Fruit fly (Drosophila melanogaster) whole organism: ENCODE data around the gene Hsp67Ba.

Experiments used
- CG8478 ChIP-seq: fragments of >200 bp; optimal IDR thresholded peaks from 2 replicates; lab custom pipeline; 2018; ENCODE audit warnings: inconsistent platforms
- Dll ChIP-seq: fragments of >200 bp; optimal IDR thresholded peaks from 2 replicates; lab custom pipeline; 2017
- EcR ChIP-seq, 2 experiments: fragments of >200 bp; optimal IDR thresholded peaks; 2 replicates each; lab custom pipeline; 2017; ENCODE audit warnings: missing biosample characterization in 2 of 2, missing genetic modification characterization in 2 of 2, missing genetic modification reagents in 2 of 2
- pan ChIP-seq: fragments of >200 bp; optimal IDR thresholded peaks from 2 replicates; lab custom pipeline; 2017
- psq ChIP-seq: fragments of >200 bp; optimal IDR thresholded peaks from 2 replicates; lab custom pipeline; 2017
- usp ChIP-seq: fragments of >200 bp; optimal IDR thresholded peaks from 2 replicates; lab custom pipeline; 2017; ENCODE audit warnings: missing biosample characterization, missing genetic modification characterization, mixed read lengths

Hsp67Ba gene

dm6 chr3L:9398028-9398427 is 18.7 kb upstream of the Hsp67Ba start:
- TF ChIP-seq EcR (GFP tag; optimal IDR thresholded peaks at IDR 0.05; lab: Kevin White, UChicago) (no peak), usp (GFP tag; lab: Kevin White, UChicago) (no peak), pan (lab: Kevin White, UChicago) (no peak), Dll (lab: Kevin White, UChicago) (no peak), CG8478 (lab: Kevin White, UChicago) (no peak), psq (lab: Kevin White, UChicago) (no peak)

DNA sequence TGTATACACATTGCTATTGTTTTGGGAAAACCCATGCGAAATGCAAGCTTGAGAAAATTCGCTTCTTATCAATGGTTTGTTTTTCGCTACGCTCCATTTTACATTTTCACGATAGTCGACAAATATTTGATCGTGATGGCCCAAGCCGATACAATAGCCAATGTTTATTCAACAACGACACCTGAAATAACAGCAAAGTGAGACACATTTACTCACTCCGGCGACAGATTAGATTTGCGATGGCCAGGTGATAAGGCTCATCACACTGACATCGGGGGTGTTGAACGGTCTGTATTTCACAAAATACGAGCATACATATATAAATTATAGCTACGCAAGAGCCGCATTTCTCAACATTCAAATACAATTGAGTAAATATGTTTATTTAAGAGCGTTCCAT is 17.8 kb upstream of the Hsp67Ba start:
- TF ChIP-seq psq (lab: Kevin White, UChicago), result no peak
- no peak for TF ChIP-seq pan (lab: Kevin White, UChicago)

dm6 chr3L:9396704-9397103 is 17.4 kb upstream of the Hsp67Ba start:
- no peak for TF ChIP-seq Dll (lab: Kevin White, UChicago)
- no peak for TF ChIP-seq pan (lab: Kevin White, UChicago)
- TF ChIP-seq EcR (GFP tag; optimal IDR thresholded peaks at IDR 0.05; lab: Kevin White, UChicago), result no peak
- no peak for TF ChIP-seq usp (GFP tag; lab: Kevin White, UChicago)
- TF ChIP-seq psq (lab: Kevin White, UChicago), result no peak
- no peak for TF ChIP-seq CG8478 (lab: Kevin White, UChicago)

DNA sequence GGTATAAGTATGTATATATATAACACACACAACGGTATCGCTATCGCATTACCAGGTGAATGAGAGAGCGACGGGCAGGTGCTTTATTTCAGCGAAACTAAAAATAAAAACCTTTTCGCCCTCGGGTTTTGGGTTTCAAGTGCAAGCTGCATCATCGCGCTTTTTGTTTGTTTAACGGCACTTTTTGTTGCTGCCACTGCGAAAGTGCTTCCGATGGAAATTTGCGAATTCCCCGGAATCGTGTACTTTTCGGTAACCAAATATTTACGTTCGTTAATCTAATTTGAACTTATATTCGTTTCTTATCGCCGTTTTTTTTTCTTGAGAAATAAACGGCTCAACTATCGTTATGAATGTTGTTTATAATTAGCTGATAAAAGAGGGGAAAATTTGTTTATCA is 16.7 kb upstream of the Hsp67Ba start:
- TF ChIP-seq CG8478 (lab: Kevin White, UChicago), result no peak
- TF ChIP-seq pan (lab: Kevin White, UChicago), result no peak
- TF ChIP-seq usp (GFP tag; lab: Kevin White, UChicago), result no peak
- no peak for TF ChIP-seq psq (lab: Kevin White, UChicago)
- no peak for TF ChIP-seq EcR (GFP tag; optimal IDR thresholded peaks at IDR 0.05; lab: Kevin White, UChicago)
- no peak for TF ChIP-seq Dll (lab: Kevin White, UChicago)

DNA sequence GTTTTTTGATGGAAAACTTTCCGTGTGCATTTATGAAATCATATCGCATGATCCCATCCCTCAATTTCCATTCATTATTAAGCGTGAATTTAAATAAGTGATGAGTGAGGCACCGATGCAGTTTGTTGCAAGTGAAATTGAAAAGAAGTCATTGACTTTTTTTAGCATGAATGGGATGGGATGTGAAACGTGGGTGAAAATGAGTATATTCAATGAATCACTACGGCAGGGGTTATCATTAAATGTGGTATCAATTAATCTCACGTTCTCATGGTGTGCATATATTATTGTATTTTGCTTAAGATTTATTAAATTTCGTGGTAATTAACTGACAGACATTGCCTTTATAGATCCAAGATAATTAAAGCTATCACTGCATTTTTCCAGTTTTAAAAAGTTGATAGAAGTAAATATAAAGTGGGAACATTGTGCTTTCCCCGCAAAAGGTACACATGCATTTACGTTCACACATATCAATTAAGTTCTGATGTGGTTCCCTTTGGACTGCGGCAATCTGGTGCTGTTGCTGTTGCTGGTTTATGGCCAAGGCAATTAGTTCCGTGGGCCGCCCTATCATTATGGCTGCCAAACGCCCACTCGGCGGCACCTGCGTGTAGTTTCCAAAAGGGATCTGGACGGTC is 12.1 kb upstream of the Hsp67Ba start:
- TF ChIP-seq psq (lab: Kevin White, UChicago) (no peak), CG8478 (lab: Kevin White, UChicago) (no peak), EcR (GFP tag; optimal IDR thresholded peaks at IDR 0.05; lab: Kevin White, UChicago) (no peak), pan (lab: Kevin White, UChicago) (no peak), usp (GFP tag; lab: Kevin White, UChicago) (no peak), Dll (lab: Kevin White, UChicago) (no peak)

- peak in 1 of 2 experiments; percentile 17 for TF ChIP-seq EcR (GFP tag; optimal IDR thresholded peaks at IDR 0.05; lab: Kevin White, UChicago)
- TF ChIP-seq psq (lab: Kevin White, UChicago), result no peak
- no peak for TF ChIP-seq Dll (lab: Kevin White, UChicago)
Measured at dm6 chr3L:9384445-9385079, 5.2 kb upstream of the Hsp67Ba start.

DNA sequence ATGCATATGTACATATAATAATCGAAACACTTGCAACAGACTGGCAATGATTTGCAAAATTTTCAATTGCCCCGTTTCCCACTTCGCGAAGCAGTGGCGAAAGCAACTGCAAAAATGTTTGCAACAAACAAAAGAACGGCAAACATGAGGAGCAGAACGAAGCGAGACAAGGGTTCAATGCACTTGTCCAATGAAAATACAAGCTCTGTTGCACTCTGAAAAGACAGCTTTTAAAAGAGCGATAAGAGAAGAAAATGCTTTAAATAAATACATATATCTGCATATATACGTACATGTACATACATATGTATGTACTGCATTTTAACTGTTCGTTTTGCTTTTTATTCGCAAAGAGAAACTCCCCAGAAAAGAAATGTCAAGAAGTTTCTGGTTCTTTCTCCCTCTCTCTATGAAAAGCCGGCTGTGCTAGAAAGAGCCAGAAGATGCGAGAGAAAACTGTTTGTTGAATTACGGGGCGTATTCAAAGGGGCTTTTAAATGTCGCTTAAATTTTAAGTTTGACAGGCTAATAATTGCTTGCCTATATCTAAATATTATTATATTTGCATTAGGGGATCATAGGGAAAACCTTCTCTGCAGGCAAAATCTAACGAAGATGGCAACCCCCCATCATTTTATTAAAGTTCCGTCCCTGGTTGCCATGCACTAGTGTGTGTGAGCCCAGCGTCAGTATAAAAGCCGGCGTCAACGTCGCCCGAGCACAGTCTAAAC is 4.2 kb upstream of the Hsp67Ba start, which contains the start of gene Hsp27:
Gene Hsp27, plus strand, starts transcription at position 719 of the 731 bp plus-strand sequence.
- peak in 1 of 2 experiments; percentile 76 for TF ChIP-seq EcR (GFP tag; optimal IDR thresholded peaks at IDR 0.05; lab: Kevin White, UChicago)
- TF ChIP-seq CG8478 (lab: Kevin White, UChicago), result peak; percentile 42
- TF ChIP-seq pan (lab: Kevin White, UChicago), result no peak
- no peak for TF ChIP-seq usp (GFP tag; lab: Kevin White, UChicago)

dm6 chr3L:9381602-9382001 is 2.3 kb upstream of the Hsp67Ba start, which contains the start of gene Hsp23:
TSS of gene Hsp23 (plus strand) at chr3L:9381882.
- peak; percentile 18 for TF ChIP-seq Dll (lab: Kevin White, UChicago)
- peak in 1 of 2 experiments; percentile 48 for TF ChIP-seq EcR (GFP tag; optimal IDR thresholded peaks at IDR 0.05; lab: Kevin White, UChicago)
- TF ChIP-seq pan (lab: Kevin White, UChicago), result no peak
- TF ChIP-seq CG8478 (lab: Kevin White, UChicago), result no peak
- no peak for TF ChIP-seq usp (GFP tag; lab: Kevin White, UChicago)

DNA sequence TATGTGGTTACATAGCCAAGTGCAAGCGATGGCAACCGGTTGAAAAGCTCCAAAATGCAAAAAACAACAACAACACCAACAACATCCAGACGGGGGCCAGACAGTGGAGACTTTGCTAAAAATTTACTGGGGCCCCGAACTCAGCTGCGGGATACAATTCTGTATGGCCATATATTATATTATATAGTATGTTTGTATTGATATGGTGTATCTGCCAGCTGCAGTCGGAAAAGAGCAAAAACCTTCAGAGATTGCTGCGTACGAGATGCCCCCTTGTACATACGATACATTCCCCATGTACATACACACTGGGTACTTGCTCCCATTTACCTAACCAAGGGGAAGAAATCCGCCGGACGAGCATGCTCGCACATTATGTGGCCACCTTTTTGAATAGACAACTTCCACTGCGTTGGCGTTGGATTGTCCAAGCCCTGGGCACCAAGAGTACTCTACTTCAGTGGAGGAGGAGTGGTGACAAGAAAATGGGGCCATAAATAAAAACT is 1.1 kb upstream of the Hsp67Ba start:
- TF ChIP-seq pan (lab: Kevin White, UChicago) (no peak), CG8478 (lab: Kevin White, UChicago) (no peak), EcR (GFP tag; optimal IDR thresholded peaks at IDR 0.05; lab: Kevin White, UChicago) (no peak), Dll (lab: Kevin White, UChicago) (no peak), psq (lab: Kevin White, UChicago) (no peak), usp (GFP tag; lab: Kevin White, UChicago) (no peak)

- TF ChIP-seq EcR (GFP tag; optimal IDR thresholded peaks at IDR 0.05; lab: Kevin White, UChicago) (peak; percentile 74 to 96), pan (lab: Kevin White, UChicago) (no peak)
Measured at dm6 chr3L:9377198-9378035, 1.9 kb downstream of the Hsp67Ba start, which contains the start of gene Hsp26. TSS of gene Hsp26 (minus strand) at chr3L:9377427.
